Worm (Caenorhabditis elegans) whole organism, young adult: ENCODE results near the gene gst-44.

Experiments
- T07F8.4 ChIP-seq: sonication (generic microtip); optimal IDR thresholded peaks from 2 replicates; lab custom pipeline; 2016; ENCODE audit warnings: mild to moderate bottlenecking, missing genetic modification characterization, moderate library complexity, missing compliant biosample characterization
- lin-54 ChIP-seq: fragments of 200-800 bp; sonication (Bioruptor generic); optimal IDR thresholded peaks from 2 replicates; lab custom pipeline; 2018; ENCODE audit warnings: mild to moderate bottlenecking, missing genetic modification characterization, missing compliant biosample characterization
- lir-1 ChIP-seq: fragments of 200-800 bp; sonication (Bioruptor generic); conservative IDR thresholded peaks from 2 replicates; pipeline ENCODE4 v1.3.6; 2022; ENCODE audit warnings: missing genetic modification reagents, missing genetic modification characterization, missing compliant biosample characterization

ce11 chrV:16403974-16404373 is 13.3 kb downstream of the gst-44 start, which contains the start of gene syp-1:
- TF ChIP-seq lir-1 (GFP tag; lab: Robert Waterston, UW) (no peak), lin-54 (GFP tag; lab: Kevin White, UChicago) (no peak), T07F8.4 (tag; lab: Kevin White, UChicago) (no peak)
